Worm (Caenorhabditis elegans) whole organism, midembryonic: ENCODE data around the gene srw-43.

Experiments
- T22C8.4 ChIP-seq: fragments of 200-800 bp; sonication (Bioruptor generic); IDR thresholded peaks from 2 replicates; pipeline ENCODE4 v1.3.6; 2022; ENCODE audit warnings: missing genetic modification characterization, missing compliant biosample characterization
- cog-1 ChIP-seq: sonication (generic microtip); optimal IDR thresholded peaks from 2 replicates; lab custom pipeline; 2016; ENCODE audit warnings: missing genetic modification characterization, missing compliant biosample characterization
- flt-1 ChIP-seq: fragments of 200-800 bp; sonication (Bioruptor generic); IDR thresholded peaks from 2 replicates; pipeline ENCODE4 v1.3.6; 2022; ENCODE audit warnings: missing genetic modification characterization, missing compliant biosample characterization
- klf-2 ChIP-seq: fragments of 200-800 bp; sonication (Bioruptor generic); conservative IDR thresholded peaks from 2 replicates; pipeline ENCODE4 v1.3.6; 2022; ENCODE audit warnings: missing genetic modification reagents, missing genetic modification characterization, missing compliant biosample characterization
- med-1 ChIP-seq: sonication (generic microtip); optimal IDR thresholded peaks from 2 replicates; lab custom pipeline; 2017; ENCODE audit warnings: missing genetic modification characterization, mild to moderate bottlenecking, missing compliant biosample characterization, antibody characterized with exemption, missing genetic modification reagents; ENCODE audit not compliant: insufficient read depth
- ref-1 ChIP-seq: fragments of 200-800 bp; sonication (Bioruptor generic); conservative IDR thresholded peaks from 2 replicates; pipeline ENCODE4 v1.3.6; 2022; ENCODE audit warnings: missing genetic modification reagents, missing genetic modification characterization, missing compliant biosample characterization
- tab-1 ChIP-seq: fragments of 200-800 bp; sonication (Bioruptor generic); IDR thresholded peaks from 2 replicates; pipeline ENCODE4 v1.3.6; 2022; ENCODE audit warnings: missing genetic modification characterization, missing compliant biosample characterization
- ztf-23 ChIP-seq: fragments of 200-800 bp; sonication (Bioruptor generic); IDR thresholded peaks from 2 replicates; pipeline ENCODE4 v1.3.6; 2022; ENCODE audit warnings: missing genetic modification reagents, missing genetic modification characterization, missing compliant biosample characterization
- ztf-29 ChIP-seq: fragments of 200-800 bp; sonication (Bioruptor generic); IDR thresholded peaks from 2 replicates; pipeline ENCODE4 v1.3.6; 2022; ENCODE audit warnings: missing genetic modification reagents, missing genetic modification characterization, missing compliant biosample characterization

srw-43 gene

ce11 chrV:16735518-16735917, 49.7 kb downstream of the srw-43 start, which contains the start of the genes clec-38 and clec-34:
TSS of gene clec-38 (minus strand) at chrV:16735618.
TSS of gene clec-34 (plus strand) at chrV:16735765.
- TF ChIP-seq ztf-23 (GFP tag; lab: Robert Waterston, UW): no peak
- no peak for TF ChIP-seq T22C8.4 (GFP tag; lab: Robert Waterston, UW)
- TF ChIP-seq klf-2 (GFP tag; lab: Robert Waterston, UW): no peak
- no peak for TF ChIP-seq flt-1 (GFP tag; lab: Robert Waterston, UW)
- TF ChIP-seq tab-1: no peak
- TF ChIP-seq med-1 (GFP tag; lab: Kevin White, UChicago): no peak
- TF ChIP-seq ref-1 (GFP tag; lab: Robert Waterston, UW): no peak
- no peak for TF ChIP-seq ztf-29 (GFP tag; lab: Robert Waterston, UW)
- no peak for TF ChIP-seq cog-1 (tag; lab: Kevin White, UChicago)
